Fruit fly (Drosophila melanogaster) whole organism, embryonic: ENCODE results near the gene CG44001.

Experiments
- B-H2 ChIP-seq: fragments of 200-800 bp; sonication (Bioruptor generic); optimal IDR thresholded peaks from 2 replicates; lab custom pipeline; 2018; ENCODE audit warnings: missing biosample characterization, mild to moderate bottlenecking, missing genetic modification characterization
- Bteb2 ChIP-seq: fragments of 200-800 bp; sonication (Bioruptor generic); optimal IDR thresholded peaks from 2 replicates; lab custom pipeline; 2016; ENCODE audit warnings: missing biosample characterization, missing genetic modification characterization
- C15 ChIP-seq: fragments of 200-800 bp; sonication (Bioruptor generic); IDR thresholded peaks from 3 replicates; pipeline ENCODE4 v1.3.6; 2022; ENCODE audit warnings: missing biosample characterization, missing genetic modification characterization
- CG10267 ChIP-seq: fragments of 200-800 bp; sonication (Bioruptor generic); optimal IDR thresholded peaks from 2 replicates; lab custom pipeline; 2018; ENCODE audit warnings: missing biosample characterization, mild to moderate bottlenecking, missing genetic modification characterization, moderate library complexity
- CG10543 ChIP-seq: fragments of 200-800 bp; sonication (Bioruptor generic); optimal IDR thresholded peaks from 3 replicates; lab custom pipeline; 2017; ENCODE audit warnings: missing biosample characterization, mild to moderate bottlenecking, missing genetic modification characterization, moderate library complexity
- CG11398 ChIP-seq: fragments of 200-800 bp; sonication (Bioruptor generic); optimal IDR thresholded peaks from 2 replicates; lab custom pipeline; 2016; ENCODE audit warnings: missing biosample characterization, missing genetic modification characterization
- CG11504 ChIP-seq: fragments of 200-800 bp; sonication (Bioruptor generic); optimal IDR thresholded peaks from 3 replicates; lab custom pipeline; 2019; ENCODE audit warnings: missing biosample characterization, mild to moderate bottlenecking, missing genetic modification characterization, moderate library complexity
- CG12391 ChIP-seq: fragments of 200-800 bp; sonication (Bioruptor generic); optimal IDR thresholded peaks from 3 replicates; lab custom pipeline; 2018; ENCODE audit warnings: missing biosample characterization, mild to moderate bottlenecking, missing genetic modification characterization, moderate library complexity
- CG13894 ChIP-seq: fragments of 200-800 bp; sonication (Bioruptor generic); optimal IDR thresholded peaks from 3 replicates; lab custom pipeline; 2018; ENCODE audit warnings: missing biosample characterization, mild to moderate bottlenecking, missing genetic modification characterization, moderate library complexity
- CG1603 ChIP-seq: fragments of 200-800 bp; sonication (Bioruptor generic); optimal IDR thresholded peaks from 2 replicates; lab custom pipeline; 2019; ENCODE audit warnings: missing biosample characterization, mild to moderate bottlenecking, missing genetic modification characterization, moderate library complexity
- CG1647 ChIP-seq: fragments of 200-800 bp; sonication (Bioruptor generic); optimal IDR thresholded peaks from 3 replicates; lab custom pipeline; 2016; ENCODE audit warnings: missing biosample characterization, missing genetic modification characterization
- CG17568 ChIP-seq: fragments of 200-800 bp; sonication (Bioruptor generic); optimal IDR thresholded peaks from 2 replicates; lab custom pipeline; 2018; ENCODE audit warnings: missing biosample characterization, mild to moderate bottlenecking, missing genetic modification characterization, moderate library complexity
- CG17612 ChIP-seq: fragments of 200-800 bp; sonication (Bioruptor generic); IDR thresholded peaks from 2 replicates; pipeline ENCODE4 v1.3.6; 2022; ENCODE audit warnings: missing biosample characterization, missing genetic modification characterization
- CG17829 ChIP-seq: fragments of 200-800 bp; optimal IDR thresholded peaks from 2 replicates; lab custom pipeline; 2019; ENCODE audit warnings: missing biosample characterization, mild to moderate bottlenecking, missing genetic modification characterization, moderate library complexity
- CG30020 ChIP-seq: fragments of 200-800 bp; optimal IDR thresholded peaks from 2 replicates; lab custom pipeline; 2019; ENCODE audit warnings: missing biosample characterization, mild to moderate bottlenecking, missing genetic modification characterization, moderate library complexity
- CG30403 ChIP-seq: fragments of 200-800 bp; sonication (Bioruptor generic); optimal IDR thresholded peaks from 3 replicates; lab custom pipeline; 2016; ENCODE audit warnings: missing biosample characterization, missing genetic modification characterization
- CG34376 ChIP-seq: fragments of 200-800 bp; sonication (Bioruptor generic); optimal IDR thresholded peaks from 2 replicates; lab custom pipeline; 2018; ENCODE audit warnings: missing biosample characterization, mild to moderate bottlenecking, missing genetic modification characterization
- CG7928 ChIP-seq: fragments of 200-800 bp; sonication (Bioruptor generic); optimal IDR thresholded peaks from 2 replicates; lab custom pipeline; 2017; ENCODE audit warnings: missing biosample characterization, mild to moderate bottlenecking, missing genetic modification characterization
- CG9215 ChIP-seq: fragments of 200-800 bp; sonication (Bioruptor generic); IDR thresholded peaks from 2 replicates; pipeline ENCODE4 v1.3.6; 2022; ENCODE audit warnings: missing biosample characterization, missing genetic modification characterization
- CG9727 ChIP-seq: fragments of 200-800 bp; sonication (Bioruptor generic); optimal IDR thresholded peaks from 3 replicates; lab custom pipeline; 2017; ENCODE audit warnings: missing biosample characterization, mild to moderate bottlenecking, missing genetic modification characterization
- Chrac-16 ChIP-seq: fragments of 200-800 bp; sonication (Bioruptor generic); optimal IDR thresholded peaks from 3 replicates; lab custom pipeline; 2016; ENCODE audit warnings: missing biosample characterization, missing genetic modification characterization
- D19A ChIP-seq: fragments of 200-800 bp; optimal IDR thresholded peaks from 3 replicates; lab custom pipeline; 2019; ENCODE audit warnings: missing biosample characterization, mild to moderate bottlenecking, missing genetic modification characterization, moderate library complexity
- Dip3 ChIP-seq: fragments of 200-800 bp; sonication (Bioruptor generic); optimal IDR thresholded peaks from 3 replicates; lab custom pipeline; 2016; ENCODE audit warnings: missing biosample characterization, missing genetic modification characterization
- Eip74EF ChIP-seq, 2 experiments: fragments of 200-800 bp in 1 of 2; fragments of >200 bp in 1 of 2; sonication (Bioruptor generic) in 1 of 2; optimal IDR thresholded peaks; 2 replicates each; lab custom pipeline; 2017 to 2019; ENCODE audit warnings: missing biosample characterization in 2 of 2, missing genetic modification characterization in 2 of 2, mild to moderate bottlenecking in 1 of 2, moderate library complexity in 1 of 2
- Ets65A ChIP-seq: fragments of 200-800 bp; sonication (Bioruptor generic); peaks from one replicate; lab custom pipeline; 2016; ENCODE audit warnings: missing biosample characterization, missing genetic modification characterization
- HLH3B ChIP-seq: fragments of 200-800 bp; sonication (Bioruptor generic); IDR thresholded peaks from 2 replicates; pipeline ENCODE4 v1.3.6; 2022; ENCODE audit warnings: missing biosample characterization, missing genetic modification characterization
- Hsf ChIP-seq: fragments of 200-800 bp; sonication (Bioruptor generic); optimal IDR thresholded peaks from 3 replicates; lab custom pipeline; 2016; ENCODE audit warnings: missing biosample characterization, missing genetic modification characterization
- Oli ChIP-seq: fragments of 200-800 bp; sonication (Bioruptor generic); optimal IDR thresholded peaks from 2 replicates; lab custom pipeline; 2018; ENCODE audit warnings: missing biosample characterization, mild to moderate bottlenecking, missing genetic modification characterization, moderate library complexity
- Pdp1 ChIP-seq, 2 experiments: fragments of 200-800 bp; sonication (Bioruptor generic); optimal IDR thresholded peaks; 3 replicates each; lab custom pipeline; 2016; ENCODE audit warnings: missing biosample characterization in 2 of 2, missing genetic modification characterization in 2 of 2, mild to moderate bottlenecking in 1 of 2, moderate library complexity in 1 of 2
- Six4 ChIP-seq: fragments of 200-800 bp; sonication (Bioruptor generic); optimal IDR thresholded peaks from 2 replicates; lab custom pipeline; 2016; ENCODE audit warnings: missing biosample characterization, missing genetic modification characterization
- cad ChIP-seq: fragments of >200 bp; optimal IDR thresholded peaks from 2 replicates; lab custom pipeline; 2017; ENCODE audit warnings: missing biosample characterization, missing genetic modification characterization
- dmrt99B ChIP-seq: fragments of 200-800 bp; sonication (Bioruptor generic); optimal IDR thresholded peaks from 2 replicates; lab custom pipeline; 2018; ENCODE audit warnings: missing biosample characterization, mild to moderate bottlenecking, missing genetic modification characterization, moderate library complexity
- ems ChIP-seq: fragments of 200-800 bp; sonication (Bioruptor generic); optimal IDR thresholded peaks from 3 replicates; lab custom pipeline; 2016; ENCODE audit warnings: missing biosample characterization, missing genetic modification characterization
- ewg ChIP-seq: fragments of 200-800 bp; sonication (Bioruptor generic); optimal IDR thresholded peaks from 3 replicates; lab custom pipeline; 2017; ENCODE audit warnings: mild to moderate bottlenecking, missing biosample characterization, missing genetic modification reagents, missing genetic modification characterization
- kay ChIP-seq: fragments of 200-800 bp; sonication (Bioruptor generic); optimal IDR thresholded peaks from 2 replicates; lab custom pipeline; 2016; ENCODE audit warnings: missing biosample characterization, missing genetic modification characterization
- nmo ChIP-seq: fragments of 200-800 bp; sonication (Bioruptor generic); optimal IDR thresholded peaks from 2 replicates; lab custom pipeline; 2018; ENCODE audit warnings: missing biosample characterization, mild to moderate bottlenecking, missing genetic modification characterization, moderate library complexity
- pan ChIP-seq, 4 experiments: fragments of >200 bp in 3 of 4; fragments of 200-800 bp in 1 of 4; sonication (Bioruptor generic) in 1 of 4; optimal IDR thresholded peaks in 3 of 4; IDR thresholded peaks in 1 of 4; 2 replicates each; pipeline versions ENCODE4 v1.3.6 to Lab custom; 2017 to 2022; ENCODE audit warnings: missing biosample characterization in 2 of 4, missing genetic modification characterization in 2 of 4, mixed read lengths in 1 of 4
- pnt ChIP-seq: fragments of 200-800 bp; sonication (Bioruptor generic); optimal IDR thresholded peaks from 3 replicates; lab custom pipeline; 2016; ENCODE audit warnings: missing biosample characterization, missing genetic modification characterization
- prd ChIP-seq, 3 experiments: fragments of >200 bp in 2 of 3; fragments of 200-800 bp in 1 of 3; sonication (Bioruptor generic) in 1 of 3; optimal IDR thresholded peaks in 2 of 3; IDR thresholded peaks in 1 of 3; 2 replicates in 2 of 3; 3 replicates in 1 of 3; pipeline versions ENCODE4 v1.3.6 to Lab custom; 2017 to 2022; ENCODE audit warnings: missing biosample characterization in 1 of 3, missing genetic modification characterization in 1 of 3
- pzg ChIP-seq: fragments of 200-800 bp; sonication (Bioruptor generic); optimal IDR thresholded peaks from 3 replicates; lab custom pipeline; 2018; ENCODE audit warnings: missing biosample characterization, mild to moderate bottlenecking, missing genetic modification characterization, moderate library complexity
- repo ChIP-seq: fragments of 200-800 bp; sonication (Bioruptor generic); optimal IDR thresholded peaks from 2 replicates; lab custom pipeline; 2016; ENCODE audit warnings: missing biosample characterization, missing genetic modification characterization
- slou ChIP-seq: fragments of 200-800 bp; sonication (Bioruptor generic); optimal IDR thresholded peaks from 3 replicates; lab custom pipeline; 2016; ENCODE audit warnings: missing biosample characterization, missing genetic modification characterization
- sug ChIP-seq: fragments of 200-800 bp; optimal IDR thresholded peaks from 2 replicates; lab custom pipeline; 2019; ENCODE audit warnings: missing biosample characterization, mild to moderate bottlenecking, missing genetic modification characterization, moderate library complexity
- tin ChIP-seq: fragments of 200-800 bp; sonication (Bioruptor generic); optimal IDR thresholded peaks from 3 replicates; lab custom pipeline; 2016; ENCODE audit warnings: missing biosample characterization, missing genetic modification characterization
- tx ChIP-seq: fragments of 200-800 bp; sonication (Bioruptor generic); optimal IDR thresholded peaks from 2 replicates; lab custom pipeline; 2016; ENCODE audit warnings: missing biosample characterization, missing genetic modification characterization
- yki ChIP-seq: fragments of >200 bp; optimal IDR thresholded peaks from 3 replicates; lab custom pipeline; 2018
- zf30C ChIP-seq: fragments of 200-800 bp; sonication (Bioruptor generic); optimal IDR thresholded peaks from 3 replicates; lab custom pipeline; 2018; ENCODE audit warnings: missing biosample characterization, mild to moderate bottlenecking, missing genetic modification characterization

CG44001 gene

dm6 chr2L:5058094-5058493, 15.0 kb downstream of the CG44001 start, which contains the start of gene Nepl3 (continued):
- TF ChIP-seq cad (no peak), CG12391 (no peak), Bteb2 (GFP tag; lab: Kevin White, UChicago) (no peak)
- TF ChIP-seq, all 482 proteins: peak for 22

- TF ChIP-seq Ets65A (GFP tag; lab: Kevin White, UChicago) (peak; percentile 59), kay (peak; percentile 50), Six4 (GFP tag; lab: Kevin White, UChicago) (peak; percentile 46), CG7928 (GFP tag; lab: Kevin White, UChicago) (no peak), slou (GFP tag; lab: Kevin White, UChicago) (peak; percentile 49), sug (tag; lab: Kevin White, UChicago) (peak; percentile 78), HLH3B (GFP tag; lab: Robert Waterston, UW) (peak; percentile 31; the same call in 1 of the 2 replicates), CG10267 (tag; lab: Kevin White, UChicago) (peak; percentile 90), ewg (GFP tag; lab: Kevin White, UChicago) (peak; percentile 18), CG17568 (peak; percentile 23), prd (optimal IDR thresholded peaks at IDR 0.05; lab: Kevin White, UChicago) (no peak), prd (GFP tag; IDR thresholded peaks at IDR 0.05; lab: Robert Waterston, UW) (peak; percentile 50), CG1603 (peak; percentile 47), dmrt99B (tag; lab: Kevin White, UChicago) (peak; percentile 68), zf30C (no peak), CG11504 (tag; lab: Kevin White, UChicago) (peak; percentile 73), D19A (tag; lab: Kevin White, UChicago) (peak; percentile 37), repo (no peak), CG34376 (GFP tag; lab: Kevin White, UChicago) (peak; percentile 55), nmo (GFP tag; lab: Kevin White, UChicago) (peak; percentile 80), Hsf (GFP tag; lab: Kevin White, UChicago) (peak; percentile 59), pnt (GFP tag; lab: Kevin White, UChicago) (no peak), CG10543 (GFP tag; lab: Kevin White, UChicago) (peak; percentile 81), Chrac-16 (GFP tag; lab: Kevin White, UChicago) (peak; percentile 51), Pdp1 (GFP tag; optimal IDR thresholded peaks at IDR 0.05; lab: Kevin White, UChicago) (peak; percentile 56 to 63), CG11398 (GFP tag; lab: Kevin White, UChicago) (peak; percentile 15), ems (GFP tag; lab: Kevin White, UChicago) (peak; percentile 13), Eip74EF (GFP tag; optimal IDR thresholded peaks at IDR 0.05; lab: Kevin White, UChicago) (peak in 1 of 2 experiments; percentile 37), tin (peak; percentile 56), pzg (GFP tag; lab: Kevin White, UChicago) (peak; percentile 50), CG17829 (peak; percentile 72), CG13894 (peak; percentile 60), CG30403 (peak; percentile 86), CG1647 (no peak), B-H2 (GFP tag; lab: Kevin White, UChicago) (peak; percentile 59), tx (GFP tag; lab: Kevin White, UChicago) (peak; percentile 41), C15 (GFP tag; lab: Robert Waterston, UW) (no peak), CG9215 (GFP tag; lab: Robert Waterston, UW) (peak; percentile 40; the same call in 1 of the 2 replicates), CG17612 (no peak), Oli (tag; lab: Kevin White, UChicago) (peak; percentile 44), Dip3 (GFP tag; lab: Kevin White, UChicago) (peak; percentile 34), yki (lab: Kevin White, UChicago) (no peak), CG30020 (tag; lab: Kevin White, UChicago) (peak; percentile 65), pan (optimal IDR thresholded peaks at IDR 0.05; lab: Kevin White, UChicago) (no peak), pan (GFP tag; optimal IDR thresholded peaks at IDR 0.05 in 1 of 2, IDR thresholded peaks at IDR 0.05 in 1 of 2) (peak in 1 of 2 experiments; percentile 44), CG9727 (GFP tag; lab: Kevin White, UChicago) (peak; percentile 79)
Measured at dm6 chr2L:5059645-5060254, 16.7 kb downstream of the CG44001 start, which contains the start of gene Rpn11. Gene Rpn11, minus strand, starts transcription at chr2L:5059790.
